Worm (Caenorhabditis elegans): ENCODE measurements around the gene C30G12.4.

- TF ChIP-seq med-1 (GFP tag; optimal IDR thresholded peaks at IDR 0.05; ENCODE audit: insufficient read depth) = no peak
- TF ChIP-seq ztf-23 (GFP tag; IDR thresholded peaks at IDR 0.05) = no peak
- TF ChIP-seq klf-2 (GFP tag; conservative IDR thresholded peaks at IDR 0.05) = no peak
- no peak for TF ChIP-seq ztf-29 (GFP tag; IDR thresholded peaks at IDR 0.05)
- no peak for TF ChIP-seq T22C8.4 (GFP tag; IDR thresholded peaks at IDR 0.05)
- no peak for TF ChIP-seq tab-1 (GFP tag; IDR thresholded peaks at IDR 0.05)
- TF ChIP-seq ref-1 (GFP tag; conservative IDR thresholded peaks at IDR 0.05) = no peak
- TF ChIP-seq cog-1 (tag; optimal IDR thresholded peaks at IDR 0.05) = no peak
These were observed 39.8 kb downstream of the C30G12.4 start, which contains the start of gene cul-4 for ce11 chrII:7301670-7302151.

Data from whole organism, midembryonic.